Worm (Caenorhabditis elegans): Measurements from ENCODE around the gene srw-143.

DNA sequence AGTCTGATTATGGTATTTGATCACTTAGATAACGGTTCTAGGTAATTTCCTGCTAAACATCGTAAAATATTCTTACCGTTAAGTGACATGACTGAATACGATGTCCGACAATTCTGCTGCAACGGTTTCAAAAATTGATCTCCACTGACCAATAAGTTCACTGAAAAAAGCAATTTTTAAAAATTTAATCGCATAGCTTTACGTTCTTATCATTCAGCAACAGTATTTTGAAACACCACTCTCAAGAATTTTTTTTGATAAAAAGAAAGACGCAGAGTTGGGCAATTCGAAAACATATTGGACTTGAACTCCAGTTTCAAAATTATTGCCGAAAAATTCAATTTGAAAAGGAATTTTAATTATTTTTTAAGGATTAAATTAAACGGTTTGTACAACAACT, 13.8 kb downstream of the srw-143 start, which contains the start of gene C31B8.12:
- TF ChIP-seq mep-1 (tag; optimal IDR thresholded peaks at IDR 0.05): no peak
- TF ChIP-seq drap-1 (GFP tag; optimal IDR thresholded peaks at IDR 0.05): no peak
- no peak for TF ChIP-seq unc-62 (GFP tag; optimal IDR thresholded peaks at IDR 0.05)
- no peak for TF ChIP-seq unc-39 (tag; optimal IDR thresholded peaks at IDR 0.05)
- no peak for TF ChIP-seq pha-4 (tag; optimal IDR thresholded peaks at IDR 0.05)
- no peak for TF ChIP-seq lin-13 (tag; optimal IDR thresholded peaks at IDR 0.05)
